Fruit fly (Drosophila melanogaster): ENCODE data around the gene CG13933.

Gene CG13933

dm6 chr3L:1746338-1747199 is 28.4 kb downstream of the CG13933 start, which contains the start of gene CG13921:
TSS of gene CG13921 (plus strand) at chr3L:1746907.
- TF ChIP-seq pan (optimal IDR thresholded peaks at IDR 0.05) = no peak
- no peak for TF ChIP-seq psq (optimal IDR thresholded peaks at IDR 0.05)
- TF ChIP-seq Dll (optimal IDR thresholded peaks at IDR 0.05) = no peak
- TF ChIP-seq EcR (GFP tag; optimal IDR thresholded peaks at IDR 0.05) = no peak
- TF ChIP-seq CG8478 (optimal IDR thresholded peaks at IDR 0.05) = no peak
- TF ChIP-seq usp (GFP tag; optimal IDR thresholded peaks at IDR 0.05) = no peak

dm6 chr3L:1745432-1745831 is 29.5 kb downstream of the CG13933 start:
- TF ChIP-seq Dll (optimal IDR thresholded peaks at IDR 0.05) = no peak
- no peak for TF ChIP-seq pan (optimal IDR thresholded peaks at IDR 0.05)
- no peak for TF ChIP-seq CG8478 (optimal IDR thresholded peaks at IDR 0.05)
- TF ChIP-seq EcR (GFP tag; optimal IDR thresholded peaks at IDR 0.05) = no peak
- TF ChIP-seq psq (optimal IDR thresholded peaks at IDR 0.05) = no peak
- no peak for TF ChIP-seq usp (GFP tag; optimal IDR thresholded peaks at IDR 0.05)

dm6 chr3L:1742552-1743097 is 32.3 kb downstream of the CG13933 start:
- no peak for TF ChIP-seq psq (optimal IDR thresholded peaks at IDR 0.05)
- no peak for TF ChIP-seq pan (optimal IDR thresholded peaks at IDR 0.05)
- TF ChIP-seq EcR (GFP tag; optimal IDR thresholded peaks at IDR 0.05) = no peak
- no peak for TF ChIP-seq usp (GFP tag; optimal IDR thresholded peaks at IDR 0.05)
- TF ChIP-seq Dll (optimal IDR thresholded peaks at IDR 0.05) = no peak
- no peak for TF ChIP-seq CG8478 (optimal IDR thresholded peaks at IDR 0.05)

- TF ChIP-seq psq (optimal IDR thresholded peaks at IDR 0.05) (no peak), Dll (optimal IDR thresholded peaks at IDR 0.05) (no peak), CG8478 (optimal IDR thresholded peaks at IDR 0.05) (no peak), usp (GFP tag; optimal IDR thresholded peaks at IDR 0.05) (no peak), EcR (GFP tag; optimal IDR thresholded peaks at IDR 0.05) (no peak), pan (optimal IDR thresholded peaks at IDR 0.05) (no peak)
Measured at dm6 chr3L:1741655-1742551, 33.0 kb downstream of the CG13933 start.

dm6 chr3L:1741107-1741506 is 33.8 kb downstream of the CG13933 start:
- TF ChIP-seq usp (GFP tag; optimal IDR thresholded peaks at IDR 0.05) = no peak
- TF ChIP-seq EcR (GFP tag; optimal IDR thresholded peaks at IDR 0.05) = no peak
- no peak for TF ChIP-seq psq (optimal IDR thresholded peaks at IDR 0.05)
- TF ChIP-seq pan (optimal IDR thresholded peaks at IDR 0.05) = no peak
- no peak for TF ChIP-seq Dll (optimal IDR thresholded peaks at IDR 0.05)
- TF ChIP-seq CG8478 (optimal IDR thresholded peaks at IDR 0.05) = no peak

- TF ChIP-seq Dll (optimal IDR thresholded peaks at IDR 0.05) (no peak), pan (optimal IDR thresholded peaks at IDR 0.05) (no peak), psq (optimal IDR thresholded peaks at IDR 0.05) (no peak), CG8478 (optimal IDR thresholded peaks at IDR 0.05) (no peak), EcR (GFP tag; optimal IDR thresholded peaks at IDR 0.05) (no peak), usp (GFP tag; optimal IDR thresholded peaks at IDR 0.05) (no peak)
Measured at dm6 chr3L:1740129-1740975, 34.6 kb downstream of the CG13933 start.

dm6 chr3L:1739522-1740128 is 35.3 kb downstream of the CG13933 start:
- TF ChIP-seq pan (optimal IDR thresholded peaks at IDR 0.05) = no peak
- no peak for TF ChIP-seq CG8478 (optimal IDR thresholded peaks at IDR 0.05)
- no peak for TF ChIP-seq usp (GFP tag; optimal IDR thresholded peaks at IDR 0.05)
- no peak for TF ChIP-seq psq (optimal IDR thresholded peaks at IDR 0.05)
- no peak for TF ChIP-seq Dll (optimal IDR thresholded peaks at IDR 0.05)
- no peak for TF ChIP-seq EcR (GFP tag; optimal IDR thresholded peaks at IDR 0.05)

DNA sequence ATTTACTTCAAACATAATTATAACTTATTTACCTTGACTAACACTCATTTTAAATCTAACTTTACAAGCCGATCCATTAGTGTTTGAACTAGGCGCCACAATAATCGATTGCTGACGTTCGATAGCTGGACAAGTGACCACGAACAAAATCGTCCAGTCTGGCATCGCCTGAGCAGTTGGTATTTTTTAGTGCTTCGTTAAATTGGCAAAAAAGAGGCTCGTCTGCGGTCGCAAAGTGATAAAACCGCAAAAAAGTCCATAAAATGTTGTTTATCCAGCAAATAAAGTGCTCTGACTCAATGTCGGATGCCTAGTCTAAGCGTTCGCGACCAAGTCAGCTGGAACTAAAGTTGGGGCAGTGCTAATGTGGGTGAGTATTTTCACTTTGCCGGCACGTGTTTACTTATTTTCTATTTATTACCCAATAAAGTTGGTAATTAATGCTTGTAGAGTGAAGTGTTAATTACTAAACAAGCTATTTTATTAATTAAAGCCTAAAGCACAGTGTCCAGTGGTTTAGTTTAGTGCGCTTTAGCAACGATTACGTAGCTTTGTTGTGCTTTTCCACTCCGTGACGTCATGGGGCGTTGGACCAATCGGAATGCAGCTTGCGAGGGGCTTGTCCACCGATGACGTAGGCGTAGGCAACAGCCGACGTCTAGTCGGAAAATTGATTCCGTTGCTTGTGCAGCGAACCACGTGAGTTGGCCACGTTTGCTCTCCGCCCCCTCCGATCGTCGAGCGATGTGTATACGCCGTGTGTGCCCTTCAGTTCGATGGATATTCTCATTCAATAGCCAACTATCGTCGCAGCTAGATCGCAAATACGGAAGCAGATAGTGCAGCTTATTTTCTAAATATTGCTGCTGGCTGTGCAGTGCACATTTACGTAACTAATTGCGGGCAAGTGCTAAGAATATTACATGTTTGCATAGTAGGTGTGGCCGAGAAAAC is 36.3 kb downstream of the CG13933 start, which contains the start of gene Gk2:
TSS of gene Gk2 (plus strand) at position 33 of the 954 bp plus-strand sequence.
- TF ChIP-seq Dll (optimal IDR thresholded peaks at IDR 0.05) (no peak), usp (GFP tag; optimal IDR thresholded peaks at IDR 0.05) (no peak), EcR (GFP tag; optimal IDR thresholded peaks at IDR 0.05) (no peak), CG8478 (optimal IDR thresholded peaks at IDR 0.05) (no peak), pan (optimal IDR thresholded peaks at IDR 0.05) (no peak), psq (optimal IDR thresholded peaks at IDR 0.05) (no peak)

dm6 chr3L:1737898-1738322 is 37.0 kb downstream of the CG13933 start, which contains the start of gene PIG-Wb:
TSS of gene PIG-Wb (minus strand) at chr3L:1738106.
- TF ChIP-seq psq (optimal IDR thresholded peaks at IDR 0.05) (no peak), usp (GFP tag; optimal IDR thresholded peaks at IDR 0.05) (no peak), Dll (optimal IDR thresholded peaks at IDR 0.05) (no peak), EcR (GFP tag; optimal IDR thresholded peaks at IDR 0.05) (no peak), pan (optimal IDR thresholded peaks at IDR 0.05) (no peak), CG8478 (optimal IDR thresholded peaks at IDR 0.05) (no peak)

All from whole organism.